Worm (Caenorhabditis elegans) whole organism, midembryonic: ENCODE results near the gene W05E10.5.
A peak's percentile ranks its signal among the peaks of the same experiment; 100 is the strongest.

Experiments used
- T22C8.4 ChIP-seq: fragments of 200-800 bp; sonication (Bioruptor generic); IDR thresholded peaks from 2 replicates; pipeline ENCODE4 v1.3.6; 2022; ENCODE audit warnings: missing genetic modification characterization, missing compliant biosample characterization
- cog-1 ChIP-seq: sonication (generic microtip); optimal IDR thresholded peaks from 2 replicates; lab custom pipeline; 2016; ENCODE audit warnings: missing genetic modification characterization, missing compliant biosample characterization
- flt-1 ChIP-seq: fragments of 200-800 bp; sonication (Bioruptor generic); IDR thresholded peaks from 2 replicates; pipeline ENCODE4 v1.3.6; 2022; ENCODE audit warnings: missing genetic modification characterization, missing compliant biosample characterization
- klf-2 ChIP-seq: fragments of 200-800 bp; sonication (Bioruptor generic); conservative IDR thresholded peaks from 2 replicates; pipeline ENCODE4 v1.3.6; 2022; ENCODE audit warnings: missing genetic modification reagents, missing genetic modification characterization, missing compliant biosample characterization
- med-1 ChIP-seq: sonication (generic microtip); optimal IDR thresholded peaks from 2 replicates; lab custom pipeline; 2017; ENCODE audit warnings: missing genetic modification characterization, mild to moderate bottlenecking, missing compliant biosample characterization, antibody characterized with exemption, missing genetic modification reagents; ENCODE audit not compliant: insufficient read depth
- ref-1 ChIP-seq: fragments of 200-800 bp; sonication (Bioruptor generic); conservative IDR thresholded peaks from 2 replicates; pipeline ENCODE4 v1.3.6; 2022; ENCODE audit warnings: missing genetic modification reagents, missing genetic modification characterization, missing compliant biosample characterization
- tab-1 ChIP-seq: fragments of 200-800 bp; sonication (Bioruptor generic); IDR thresholded peaks from 2 replicates; pipeline ENCODE4 v1.3.6; 2022; ENCODE audit warnings: missing genetic modification characterization, missing compliant biosample characterization
- ztf-23 ChIP-seq: fragments of 200-800 bp; sonication (Bioruptor generic); IDR thresholded peaks from 2 replicates; pipeline ENCODE4 v1.3.6; 2022; ENCODE audit warnings: missing genetic modification reagents, missing genetic modification characterization, missing compliant biosample characterization
- ztf-29 ChIP-seq: fragments of 200-800 bp; sonication (Bioruptor generic); IDR thresholded peaks from 2 replicates; pipeline ENCODE4 v1.3.6; 2022; ENCODE audit warnings: missing genetic modification reagents, missing genetic modification characterization, missing compliant biosample characterization

Gene W05E10.5

DNA sequence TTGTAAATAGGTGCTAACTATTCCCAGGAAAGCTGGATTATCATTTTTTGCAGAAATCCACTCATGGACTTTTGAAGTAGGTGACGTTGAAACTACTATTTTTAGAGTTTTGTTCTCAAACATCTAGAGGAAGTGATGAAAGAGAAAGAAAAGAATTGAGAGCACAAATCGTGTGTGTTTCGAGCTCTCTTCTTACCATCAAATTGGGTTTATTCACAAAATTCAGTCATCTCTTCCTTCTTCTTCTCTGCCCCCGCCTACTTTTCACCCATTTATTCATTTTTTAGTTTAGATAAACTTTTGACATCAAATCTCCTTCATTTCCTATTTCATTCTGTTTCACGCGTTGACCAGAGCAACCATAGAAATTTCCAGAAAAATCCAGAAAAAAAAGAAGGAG is 8.6 kb downstream of the W05E10.5 start, which contains the start of gene W05E10.2:
Gene W05E10.2, plus strand, starts transcription at position 301 of the 400 bp plus-strand sequence.
- TF ChIP-seq ref-1 (GFP tag; lab: Robert Waterston, UW) (no peak), ztf-29 (GFP tag; lab: Robert Waterston, UW) (no peak), tab-1 (GFP tag; lab: Robert Waterston, UW) (no peak), klf-2 (GFP tag; lab: Robert Waterston, UW) (no peak), T22C8.4 (GFP tag; lab: Robert Waterston, UW) (no peak), ztf-23 (GFP tag; lab: Robert Waterston, UW) (no peak), flt-1 (GFP tag; lab: Robert Waterston, UW) (no peak), med-1 (GFP tag; lab: Kevin White, UChicago) (no peak), cog-1 (no peak)

DNA sequence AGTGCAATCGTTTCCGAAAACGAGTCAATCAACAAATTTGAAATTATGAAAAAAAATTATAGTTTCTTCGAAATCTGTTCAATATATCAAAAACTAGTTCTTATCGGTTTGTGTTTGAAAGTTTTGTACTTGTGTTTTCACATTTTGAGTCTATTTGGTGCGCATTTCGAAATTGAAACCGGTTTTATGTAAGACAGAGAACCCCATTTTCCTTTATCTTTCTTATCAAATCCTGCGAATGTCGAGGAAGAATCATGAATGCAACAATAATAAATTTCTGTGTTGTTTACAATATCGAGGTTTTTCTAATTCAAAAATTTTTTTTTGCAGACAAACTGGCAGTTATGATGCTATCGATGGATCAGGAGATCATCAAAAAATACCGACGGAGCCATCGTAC is 12.6 kb downstream of the W05E10.5 start:
- no peak for TF ChIP-seq ztf-23 (GFP tag; lab: Robert Waterston, UW)
- no peak for TF ChIP-seq tab-1 (GFP tag; lab: Robert Waterston, UW)
- TF ChIP-seq ztf-29 (GFP tag; lab: Robert Waterston, UW): no peak
- TF ChIP-seq flt-1 (GFP tag; lab: Robert Waterston, UW): no peak
- no peak for TF ChIP-seq klf-2 (GFP tag; lab: Robert Waterston, UW)
- no peak for TF ChIP-seq ref-1 (GFP tag; lab: Robert Waterston, UW)
- no peak for TF ChIP-seq cog-1
- TF ChIP-seq med-1 (GFP tag; lab: Kevin White, UChicago): no peak
- TF ChIP-seq T22C8.4 (GFP tag; lab: Robert Waterston, UW): no peak

DNA sequence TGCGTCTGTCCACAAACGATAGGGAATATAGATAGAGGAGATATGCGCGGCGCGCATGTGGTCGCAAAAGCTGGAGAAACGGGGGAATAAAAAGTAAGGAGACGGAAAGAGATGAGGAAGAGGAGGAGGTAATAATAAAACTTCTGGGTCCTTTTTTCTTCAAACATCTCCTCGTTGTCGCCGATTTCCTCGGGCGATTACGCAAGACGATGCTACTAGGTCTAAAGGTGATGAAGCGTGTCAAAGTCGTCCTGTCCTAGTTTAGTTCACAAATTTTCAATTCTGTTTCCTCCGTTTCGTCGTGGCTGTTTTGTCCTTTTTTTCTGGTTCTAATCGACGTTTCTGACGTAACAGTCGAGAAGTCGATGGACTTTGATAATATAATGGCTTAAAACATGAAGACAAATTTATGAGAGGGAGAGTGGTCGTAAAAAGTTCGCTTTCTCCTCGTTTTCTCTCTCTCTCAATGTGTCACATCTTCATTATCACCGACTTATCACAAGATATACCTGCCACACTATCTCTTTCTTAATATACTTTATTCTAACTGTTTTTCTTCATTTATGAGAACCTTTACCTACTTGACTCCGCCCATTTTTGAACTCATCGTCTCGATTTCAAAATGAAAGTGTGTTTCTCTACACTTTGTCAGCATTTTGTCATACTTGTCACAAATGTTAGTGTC is 14.8 kb downstream of the W05E10.5 start:
- no peak for TF ChIP-seq flt-1 (GFP tag; lab: Robert Waterston, UW)
- TF ChIP-seq ref-1 (GFP tag; lab: Robert Waterston, UW): no peak
- no peak for TF ChIP-seq T22C8.4 (GFP tag; lab: Robert Waterston, UW)
- no peak for TF ChIP-seq klf-2 (GFP tag; lab: Robert Waterston, UW)
- TF ChIP-seq tab-1 (GFP tag; lab: Robert Waterston, UW): no peak
- TF ChIP-seq cog-1: no peak
- TF ChIP-seq ztf-29 (GFP tag; lab: Robert Waterston, UW): no peak
- TF ChIP-seq ztf-23 (GFP tag; lab: Robert Waterston, UW): no peak
- no peak for TF ChIP-seq med-1 (GFP tag; lab: Kevin White, UChicago)

DNA sequence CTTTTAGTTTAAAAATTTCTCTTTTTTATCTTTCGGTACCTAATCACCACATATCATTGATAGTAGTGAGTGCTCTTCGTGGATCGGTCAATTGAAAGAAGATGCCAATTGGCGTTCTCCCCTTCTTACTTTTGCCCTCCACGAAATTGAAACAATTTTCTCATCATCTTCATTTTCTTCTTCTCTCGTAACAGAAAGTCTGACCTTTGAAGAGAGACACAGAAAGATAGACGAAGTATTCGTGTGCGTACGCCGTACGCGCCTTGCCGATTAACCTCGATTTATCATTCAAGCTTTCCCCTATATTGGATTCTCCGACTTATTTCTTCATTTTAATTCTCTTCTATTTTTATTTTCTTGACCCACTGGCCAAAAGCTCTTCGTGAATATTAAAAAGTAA is 18.0 kb downstream of the W05E10.5 start:
- no peak for TF ChIP-seq tab-1 (GFP tag; lab: Robert Waterston, UW)
- TF ChIP-seq flt-1 (GFP tag; lab: Robert Waterston, UW): no peak

DNA sequence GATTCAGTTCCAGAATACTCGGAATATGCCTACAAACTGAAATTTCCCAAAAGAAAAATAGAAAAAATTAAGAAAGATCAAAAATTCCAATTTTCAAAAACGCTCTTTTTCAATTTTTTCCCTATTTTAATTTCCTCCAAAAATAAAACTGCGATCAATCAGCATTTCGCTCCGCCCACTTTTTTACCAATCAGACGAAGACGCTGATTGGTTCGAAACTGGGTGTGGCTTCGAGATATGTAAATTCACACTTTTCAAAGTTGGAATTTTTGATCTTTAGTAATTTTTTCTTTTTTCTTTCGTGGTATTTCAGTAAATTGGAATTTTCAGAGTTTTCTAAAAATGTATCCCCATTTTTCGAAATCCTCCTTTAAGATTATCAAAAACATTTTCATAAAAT is 18.5 kb downstream of the W05E10.5 start:
- TF ChIP-seq cog-1: no peak
- no peak for TF ChIP-seq tab-1 (GFP tag; lab: Robert Waterston, UW)
- TF ChIP-seq ztf-29 (GFP tag; lab: Robert Waterston, UW): no peak
- TF ChIP-seq ref-1 (GFP tag; lab: Robert Waterston, UW): no peak
- no peak for TF ChIP-seq flt-1 (GFP tag; lab: Robert Waterston, UW)
- TF ChIP-seq ztf-23 (GFP tag; lab: Robert Waterston, UW): no peak
- TF ChIP-seq T22C8.4 (GFP tag; lab: Robert Waterston, UW): no peak
- TF ChIP-seq klf-2 (GFP tag; lab: Robert Waterston, UW): no peak
- TF ChIP-seq med-1 (GFP tag; lab: Kevin White, UChicago): no peak

DNA sequence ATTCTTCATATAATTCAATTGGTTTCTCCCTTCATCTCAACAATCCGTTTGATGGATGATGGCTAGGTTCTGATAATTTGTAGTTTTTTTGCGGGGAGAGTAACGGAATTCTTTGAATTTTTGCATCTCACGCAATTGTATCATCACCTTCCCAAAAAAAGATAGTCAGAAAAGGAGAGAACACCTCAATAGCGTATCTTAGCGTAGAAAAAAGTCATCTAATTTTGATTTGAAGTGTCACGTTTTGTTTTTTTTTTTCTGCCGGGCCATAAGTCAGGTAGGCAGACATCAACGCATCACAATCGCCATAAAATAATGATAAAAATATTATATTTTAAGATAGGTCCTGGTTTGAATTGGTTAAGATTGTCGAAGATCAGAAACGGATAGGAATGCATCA is 19.0 kb downstream of the W05E10.5 start:
- TF ChIP-seq ztf-23 (GFP tag; lab: Robert Waterston, UW): no peak
- TF ChIP-seq klf-2 (GFP tag; lab: Robert Waterston, UW): no peak
- TF ChIP-seq T22C8.4 (GFP tag; lab: Robert Waterston, UW): no peak
- TF ChIP-seq cog-1: no peak
- no peak for TF ChIP-seq tab-1 (GFP tag; lab: Robert Waterston, UW)
- no peak for TF ChIP-seq med-1 (GFP tag; lab: Kevin White, UChicago)
- TF ChIP-seq ztf-29 (GFP tag; lab: Robert Waterston, UW): no peak
- no peak for TF ChIP-seq ref-1 (GFP tag; lab: Robert Waterston, UW)
- TF ChIP-seq flt-1 (GFP tag; lab: Robert Waterston, UW): no peak

DNA sequence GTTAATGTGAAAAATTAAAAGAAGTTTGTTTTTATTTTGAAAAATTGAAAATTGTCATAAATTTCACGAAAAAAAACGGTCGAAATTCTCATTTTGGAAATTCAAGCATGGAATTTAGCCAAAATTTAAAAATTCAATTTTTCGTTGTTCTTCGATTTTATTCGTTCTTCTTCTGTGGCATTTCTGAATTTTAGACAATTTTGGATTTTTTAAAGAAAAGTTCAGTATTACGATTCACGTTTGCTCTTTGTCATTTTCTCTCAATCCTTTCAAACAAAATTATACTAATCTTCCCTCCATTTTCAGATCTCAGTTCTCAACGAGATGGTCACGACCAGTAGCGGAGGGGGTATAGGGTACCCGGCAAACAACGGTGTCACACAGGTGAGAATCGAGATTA is 19.9 kb downstream of the W05E10.5 start, which contains the start of gene ape-1:
Gene ape-1, plus strand, starts transcription at position 301 of the 400 bp plus-strand sequence.
- no peak for TF ChIP-seq ztf-23 (GFP tag; lab: Robert Waterston, UW)

DNA sequence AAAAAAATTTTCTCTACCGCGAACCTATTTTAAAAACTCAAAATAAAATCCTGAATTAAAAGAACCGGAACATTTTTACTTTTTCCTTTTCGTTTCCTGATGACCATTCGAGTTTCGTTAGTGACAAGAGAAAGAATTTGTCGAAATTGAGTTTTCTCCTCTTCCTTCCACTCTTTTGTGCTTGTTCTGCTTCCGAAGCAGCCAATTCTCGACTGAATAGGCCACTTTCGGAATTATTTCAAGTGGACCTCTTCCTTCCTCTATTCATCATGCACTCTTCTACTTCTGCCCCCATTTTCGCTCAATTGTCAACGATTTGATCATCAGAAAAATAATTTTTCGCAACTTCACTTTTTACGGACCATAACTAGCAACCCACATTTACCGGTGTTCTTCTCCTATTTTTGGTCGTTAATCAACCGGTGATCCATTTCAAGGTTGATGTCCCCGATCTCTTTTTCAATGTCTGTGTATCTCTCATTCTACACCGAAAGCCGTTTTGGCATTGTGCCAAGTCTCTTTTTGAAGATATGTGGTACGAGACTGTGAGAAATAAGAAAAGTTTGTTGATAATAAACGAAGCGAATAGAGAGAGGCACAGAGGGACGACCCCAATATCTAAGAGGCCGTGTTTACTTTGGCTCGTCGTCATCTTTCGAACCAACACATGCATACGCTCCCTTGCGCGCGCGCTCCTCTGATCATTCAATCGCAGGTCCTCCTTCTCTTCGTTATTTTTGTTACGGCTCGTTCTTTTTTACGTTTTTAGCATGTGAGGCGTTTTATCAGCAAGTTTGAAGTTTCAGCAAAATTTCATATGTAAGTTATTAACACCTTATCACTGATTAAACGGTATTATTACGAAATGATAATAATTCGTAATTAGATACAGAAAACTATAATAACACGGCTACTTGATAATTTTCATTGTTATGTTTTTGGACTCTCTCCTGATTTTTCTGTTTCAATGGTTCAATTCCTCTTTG is 20.6 kb downstream of the W05E10.5 start:
- TF ChIP-seq ztf-29 (GFP tag; lab: Robert Waterston, UW): no peak
- TF ChIP-seq klf-2 (GFP tag; lab: Robert Waterston, UW): 0 out of 2 replicates have a peak, but pooled peaks have one; percentile 12

DNA sequence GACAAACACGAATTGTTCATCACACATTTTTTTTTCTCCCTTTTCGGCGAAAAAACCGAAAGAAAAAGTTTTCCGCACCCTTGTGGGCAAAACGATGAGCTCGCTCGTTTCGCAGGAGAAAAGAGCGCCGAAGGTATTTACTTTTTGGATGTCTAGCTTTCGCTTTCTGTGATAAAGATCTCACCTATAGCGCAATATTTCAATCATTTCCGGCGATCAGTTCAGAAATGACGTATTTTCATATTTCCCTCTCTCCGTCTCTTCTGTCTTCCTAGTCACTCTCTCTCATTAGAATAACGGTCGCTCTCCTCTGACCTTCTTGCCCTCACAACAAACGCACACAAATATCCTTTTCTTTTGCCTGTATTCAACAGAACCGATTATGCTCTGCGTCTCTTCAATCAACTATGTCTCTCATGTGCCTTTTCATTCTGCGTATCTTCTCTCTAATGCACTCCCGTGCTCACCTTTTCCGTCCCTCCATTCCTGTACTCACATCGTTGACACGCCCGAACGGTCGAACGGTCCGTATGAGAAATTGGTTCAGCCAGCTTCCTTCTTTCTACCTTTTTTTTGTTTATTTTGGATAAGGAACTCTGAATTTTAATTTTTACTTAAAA is 21.6 kb downstream of the W05E10.5 start:
- TF ChIP-seq tab-1 (GFP tag; lab: Robert Waterston, UW) (no peak), T22C8.4 (GFP tag; lab: Robert Waterston, UW) (no peak), cog-1 (peak; percentile 48), flt-1 (GFP tag; lab: Robert Waterston, UW) (no peak), med-1 (GFP tag; lab: Kevin White, UChicago) (no peak), ztf-23 (GFP tag; lab: Robert Waterston, UW) (no peak), klf-2 (GFP tag; lab: Robert Waterston, UW) (no peak), ztf-29 (GFP tag; lab: Robert Waterston, UW) (no peak)
